Fruit fly (Drosophila melanogaster) whole organism, prepupa: ENCODE data around the gene CG11247.

ENCODE experiments used
- CG11762 ChIP-seq: fragments of 200-800 bp; sonication (Bioruptor generic); optimal IDR thresholded peaks from 3 replicates; lab custom pipeline; 2016; ENCODE audit warnings: missing biosample characterization, missing genetic modification characterization; ENCODE audit not compliant: insufficient read depth
- CG16779 ChIP-seq: fragments of 200-800 bp; sonication (Bioruptor generic); optimal IDR thresholded peaks from 3 replicates; lab custom pipeline; 2017; ENCODE audit warnings: missing biosample characterization, mild to moderate bottlenecking, missing genetic modification characterization
- CG6276 ChIP-seq: fragments of 200-800 bp; sonication (Bioruptor generic); optimal IDR thresholded peaks from 2 replicates; lab custom pipeline; 2017; ENCODE audit warnings: missing biosample characterization, mild to moderate bottlenecking, missing genetic modification characterization
- CG6854 ChIP-seq: fragments of 200-800 bp; sonication (Bioruptor generic); optimal IDR thresholded peaks from 2 replicates; lab custom pipeline; 2017; ENCODE audit warnings: missing biosample characterization, mild to moderate bottlenecking, missing genetic modification characterization
- Eip93F ChIP-seq: fragments of 200-800 bp; sonication (Bioruptor generic); optimal IDR thresholded peaks from 2 replicates; lab custom pipeline; 2016; ENCODE audit warnings: missing biosample characterization, mild to moderate bottlenecking, missing genetic modification characterization
- achi ChIP-seq: fragments of 200-800 bp; sonication (Bioruptor generic); optimal IDR thresholded peaks from 3 replicates; lab custom pipeline; 2016; ENCODE audit warnings: missing biosample characterization, missing genetic modification characterization
- dac ChIP-seq: fragments of 200-800 bp; sonication (Bioruptor generic); optimal IDR thresholded peaks from 2 replicates; lab custom pipeline; 2017; ENCODE audit warnings: missing biosample characterization, mild to moderate bottlenecking, missing genetic modification characterization
- esn ChIP-seq: fragments of 200-800 bp; sonication (Bioruptor generic); optimal IDR thresholded peaks from 2 replicates; lab custom pipeline; 2016; ENCODE audit warnings: missing biosample characterization, mild to moderate bottlenecking, missing genetic modification characterization, moderate library complexity
- lz ChIP-seq: fragments of 200-800 bp; sonication (Bioruptor generic); optimal IDR thresholded peaks from 3 replicates; lab custom pipeline; 2016; ENCODE audit warnings: missing biosample characterization, missing genetic modification characterization
- ss ChIP-seq, 2 experiments: fragments of 200-800 bp; sonication (Bioruptor generic); optimal IDR thresholded peaks; 2 replicates in 1 of 2; 3 replicates in 1 of 2; lab custom pipeline; 2017 to 2018; ENCODE audit warnings: mild to moderate bottlenecking in 2 of 2, missing biosample characterization in 2 of 2, missing genetic modification characterization in 2 of 2, moderate library complexity in 1 of 2

- TF ChIP-seq Eip93F (GFP tag; lab: Kevin White, UChicago) (no peak), CG16779 (tag; lab: Kevin White, UChicago) (no peak), esn (no peak), dac (GFP tag; lab: Kevin White, UChicago) (no peak), CG6276 (no peak), lz (GFP tag; lab: Kevin White, UChicago) (no peak), ss (GFP tag; optimal IDR thresholded peaks at IDR 0.05; lab: Kevin White, UChicago) (no peak), CG11762 (GFP tag; lab: Kevin White, UChicago) (no peak), achi (GFP tag; lab: Kevin White, UChicago) (no peak), CG6854 (no peak)
These were observed 28.3 kb upstream of the CG11247 start, which contains the start of gene CG14564 for dm6 chr3L:21756857-21757256.
